Worm (Caenorhabditis elegans): ENCODE data around the gene pink-1.

- no peak for TF ChIP-seq nhr-25 (tag; optimal IDR thresholded peaks at IDR 0.05; ENCODE audit: borderline replicate concordance, insufficient read depth)
- TF ChIP-seq rbr-2 (tag; optimal IDR thresholded peaks at IDR 0.05), result no peak
- TF ChIP-seq snpc-4 (tag; optimal IDR thresholded peaks at IDR 0.05), result no peak
- no peak for TF ChIP-seq mdl-1 (tag; optimal IDR thresholded peaks at IDR 0.05)
Measured at ce11 chrII:5418929-5419328, 23.4 kb upstream of the pink-1 start, which contains the start of gene EEED8.15.

Measured in whole organism, L4 larva.